Worm (Caenorhabditis elegans) whole organism, late embryonic: ENCODE data around the gene F58G1.8.

ENCODE experiments used
- C38D4.7 ChIP-seq: fragments of 200-800 bp; sonication (Bioruptor generic); optimal IDR thresholded peaks from 2 replicates; lab custom pipeline; 2018; ENCODE audit warnings: mild to moderate bottlenecking, missing genetic modification characterization, moderate library complexity, missing compliant biosample characterization
- ceh-18 ChIP-seq: sonication (generic microtip); optimal IDR thresholded peaks from 2 replicates; lab custom pipeline; 2016; ENCODE audit warnings: missing genetic modification characterization, missing compliant biosample characterization
- ceh-2 ChIP-seq: sonication (generic microtip); optimal IDR thresholded peaks from 2 replicates; lab custom pipeline; 2016; ENCODE audit warnings: missing genotype, missing genetic modification characterization, missing compliant biosample characterization
- ceh-22 ChIP-seq: sonication (generic microtip); optimal IDR thresholded peaks from 2 replicates; lab custom pipeline; 2017; ENCODE audit warnings: missing biosample characterization, missing genetic modification characterization
- ceh-6 ChIP-seq: fragments of 200-800 bp; sonication (Bioruptor generic); optimal IDR thresholded peaks from 2 replicates; lab custom pipeline; 2018; ENCODE audit warnings: mild to moderate bottlenecking, missing genetic modification characterization, missing compliant biosample characterization
- ceh-9 ChIP-seq: sonication (generic microtip); optimal IDR thresholded peaks from 2 replicates; lab custom pipeline; 2016; ENCODE audit warnings: mild to moderate bottlenecking, missing genetic modification characterization, inconsistent platforms, missing compliant biosample characterization
- dmd-4 ChIP-seq: sonication (generic microtip); optimal IDR thresholded peaks from 2 replicates; lab custom pipeline; 2016; ENCODE audit warnings: borderline replicate concordance, missing genetic modification characterization, missing compliant biosample characterization
- elt-2 ChIP-seq: sonication (generic microtip); optimal IDR thresholded peaks from 2 replicates; lab custom pipeline; 2016; ENCODE audit warnings: missing genetic modification reagents, missing genetic modification characterization, missing compliant biosample characterization
- elt-4 ChIP-seq: sonication (generic microtip); optimal IDR thresholded peaks from 2 replicates; lab custom pipeline; 2016; ENCODE audit warnings: missing genetic modification characterization, missing compliant biosample characterization
- fkh-10 ChIP-seq: fragments of 150-350 bp; optimal IDR thresholded peaks from 2 replicates; lab custom pipeline; 2014; ENCODE audit warnings: missing biosample characterization, missing genetic modification reagents, missing genetic modification characterization
- gmeb-2 ChIP-seq: sonication (generic microtip); optimal IDR thresholded peaks from 2 replicates; lab custom pipeline; 2016; ENCODE audit warnings: missing genetic modification characterization, inconsistent platforms, missing compliant biosample characterization
- hlh-30 ChIP-seq: sonication (generic microtip); optimal IDR thresholded peaks from 2 replicates; lab custom pipeline; 2017; ENCODE audit warnings: antibody characterized with exemption, missing genetic modification characterization, missing compliant biosample characterization; ENCODE audit not compliant: insufficient read depth
- hlh-6 ChIP-seq: sonication (generic microtip); optimal IDR thresholded peaks from 2 replicates; lab custom pipeline; 2016; ENCODE audit warnings: missing genotype, missing genetic modification characterization, missing compliant biosample characterization
- hlh-8 ChIP-seq: sonication (generic microtip); optimal IDR thresholded peaks from 2 replicates; lab custom pipeline; 2016; ENCODE audit warnings: missing genotype, missing genetic modification characterization, missing compliant biosample characterization
- lin-11 ChIP-seq: fragments of 200-800 bp; sonication (Bioruptor generic); optimal IDR thresholded peaks from 2 replicates; lab custom pipeline; 2018; ENCODE audit warnings: mild to moderate bottlenecking, missing genetic modification characterization, missing compliant biosample characterization
- nfya-1 ChIP-seq: sonication (generic microtip); optimal IDR thresholded peaks from 2 replicates; lab custom pipeline; 2017; ENCODE audit warnings: missing genetic modification characterization, mild to moderate bottlenecking, missing compliant biosample characterization, antibody characterized with exemption, moderate library complexity
- npax-4 ChIP-seq: sonication (generic microtip); optimal IDR thresholded peaks from 2 replicates; lab custom pipeline; 2016; ENCODE audit warnings: missing genetic modification characterization, missing compliant biosample characterization
- odd-2 ChIP-seq: sonication (generic microtip); optimal IDR thresholded peaks from 2 replicates; lab custom pipeline; 2017; ENCODE audit warnings: antibody characterized with exemption, mild to moderate bottlenecking, missing genetic modification characterization, missing compliant biosample characterization
- pag-3 ChIP-seq: sonication (generic microtip); optimal IDR thresholded peaks from 2 replicates; lab custom pipeline; 2016; ENCODE audit warnings: missing compliant biosample characterization, missing genetic modification characterization, borderline replicate concordance
- pha-2 ChIP-seq: sonication (generic microtip); optimal IDR thresholded peaks from 2 replicates; lab custom pipeline; 2017; ENCODE audit warnings: mild to moderate bottlenecking, missing genetic modification characterization, missing compliant biosample characterization
- pha-4 ChIP-seq: fragments of 150-350 bp; optimal IDR thresholded peaks from 2 replicates; lab custom pipeline; 2018; ENCODE audit warnings: missing biosample characterization, missing genetic modification reagents, missing genetic modification characterization
- pros-1 ChIP-seq: fragments of 150-350 bp; optimal IDR thresholded peaks from 2 replicates; lab custom pipeline; 2014; ENCODE audit warnings: missing biosample characterization, missing genetic modification reagents, missing genetic modification characterization
- rnt-1 ChIP-seq: sonication (generic microtip); optimal IDR thresholded peaks from 2 replicates; lab custom pipeline; 2016; ENCODE audit warnings: missing genetic modification characterization, missing compliant biosample characterization
- sox-4 ChIP-seq: sonication (generic microtip); optimal IDR thresholded peaks from 2 replicates; lab custom pipeline; 2017; ENCODE audit warnings: mild to moderate bottlenecking, missing genetic modification characterization, inconsistent platforms, missing compliant biosample characterization
- ttx-3 ChIP-seq: sonication (generic microtip); optimal IDR thresholded peaks from 2 replicates; lab custom pipeline; 2016; ENCODE audit warnings: missing genetic modification reagents, missing genetic modification characterization, missing compliant biosample characterization
- zip-5 ChIP-seq: sonication (generic microtip); optimal IDR thresholded peaks from 2 replicates; lab custom pipeline; 2016; ENCODE audit warnings: missing genetic modification characterization, missing compliant biosample characterization

F58G1.8 gene

DNA sequence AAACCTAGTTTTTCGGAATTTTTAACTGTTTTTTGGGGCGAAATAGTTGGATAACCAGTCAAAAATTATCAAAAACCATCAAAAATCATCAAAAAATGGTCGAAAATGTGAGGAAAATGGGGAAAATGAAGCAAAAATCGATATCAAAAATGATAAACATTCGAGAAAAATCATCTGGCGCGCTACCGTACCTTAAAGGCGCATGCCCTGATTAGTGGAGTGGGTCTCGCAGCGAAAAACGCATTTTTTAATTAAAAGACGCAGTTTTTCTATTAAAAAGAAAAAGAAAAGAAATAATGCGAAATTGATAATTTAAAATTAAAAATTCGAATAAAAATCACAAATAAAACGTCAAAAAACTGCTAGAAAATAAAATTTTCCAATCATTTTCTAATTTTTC, 45.0 kb downstream of the F58G1.8 start, which contains the start of gene F35C5.1:
F35C5.1 (plus strand) TSS at position 399 of the 400 bp plus-strand sequence.
- TF ChIP-seq pha-4 (no peak), elt-2 (tag; lab: Kevin White, UChicago) (no peak), ceh-22 (tag; lab: Kevin White, UChicago) (no peak), C38D4.7 (GFP tag; lab: Kevin White, UChicago) (no peak), pha-2 (tag; lab: Kevin White, UChicago) (no peak), npax-4 (tag; lab: Kevin White, UChicago) (no peak), ttx-3 (tag; lab: Kevin White, UChicago) (no peak)

DNA sequence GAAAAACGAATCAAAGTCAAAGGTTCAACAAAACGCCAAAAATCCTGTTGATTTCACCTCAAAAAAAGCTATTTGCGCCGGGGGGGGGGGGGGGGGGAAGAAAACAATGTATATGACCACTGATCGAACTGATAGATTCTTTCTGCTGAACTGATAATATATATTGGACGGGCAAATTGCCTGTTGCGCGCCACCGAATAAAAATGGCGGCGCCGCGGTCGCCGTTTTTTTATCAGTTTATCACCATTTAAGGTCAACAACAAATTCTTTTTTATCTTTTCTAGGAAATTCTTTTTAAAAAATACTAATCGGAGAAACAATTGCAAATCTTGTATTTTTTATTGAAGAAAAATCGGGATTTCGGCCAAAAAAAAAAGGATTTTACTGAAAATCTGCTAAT, 45.7 kb downstream of the F58G1.8 start:
- TF ChIP-seq elt-4 (no peak), zip-5 (tag; lab: Kevin White, UChicago) (no peak), hlh-8 (tag; lab: Kevin White, UChicago) (no peak), odd-2 (tag; lab: Kevin White, UChicago) (no peak), npax-4 (tag; lab: Kevin White, UChicago) (no peak), lin-11 (tag; lab: Kevin White, UChicago) (no peak), rnt-1 (tag; lab: Kevin White, UChicago) (no peak), dmd-4 (tag; lab: Kevin White, UChicago) (no peak), gmeb-2 (tag; lab: Kevin White, UChicago) (no peak), fkh-10 (no peak), ceh-9 (tag; lab: Kevin White, UChicago) (no peak), sox-4 (tag; lab: Kevin White, UChicago) (no peak)

DNA sequence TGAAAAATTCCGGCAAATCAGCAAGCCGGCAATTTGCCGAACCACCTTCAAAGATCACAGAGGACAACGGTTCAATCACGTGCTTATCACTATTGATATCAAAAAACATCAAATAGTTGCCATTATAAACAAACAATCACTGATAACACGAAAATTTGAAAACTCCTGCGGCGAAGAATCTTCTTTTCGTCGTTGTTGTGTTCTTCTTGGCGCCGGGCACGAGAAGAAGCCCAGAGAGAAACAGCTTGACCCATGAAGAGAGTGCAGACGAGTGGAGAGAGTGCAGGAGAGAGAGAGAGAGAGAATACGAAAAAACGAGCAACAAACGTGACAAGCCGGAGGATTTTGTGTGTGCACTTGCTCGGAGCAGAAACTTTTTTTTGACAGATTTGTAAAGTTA, 46.8 kb downstream of the F58G1.8 start:
- TF ChIP-seq hlh-6 (no peak), elt-2 (tag; lab: Kevin White, UChicago) (peak; percentile 36), nfya-1 (tag; lab: Kevin White, UChicago) (no peak), zip-5 (tag; lab: Kevin White, UChicago) (no peak), ceh-6 (GFP tag; lab: Kevin White, UChicago) (no peak), ceh-18 (tag; lab: Kevin White, UChicago) (peak; percentile 37), hlh-30 (tag; lab: Kevin White, UChicago) (peak; percentile 21)
- TF ChIP-seq, all 69 proteins: peak for 3

DNA sequence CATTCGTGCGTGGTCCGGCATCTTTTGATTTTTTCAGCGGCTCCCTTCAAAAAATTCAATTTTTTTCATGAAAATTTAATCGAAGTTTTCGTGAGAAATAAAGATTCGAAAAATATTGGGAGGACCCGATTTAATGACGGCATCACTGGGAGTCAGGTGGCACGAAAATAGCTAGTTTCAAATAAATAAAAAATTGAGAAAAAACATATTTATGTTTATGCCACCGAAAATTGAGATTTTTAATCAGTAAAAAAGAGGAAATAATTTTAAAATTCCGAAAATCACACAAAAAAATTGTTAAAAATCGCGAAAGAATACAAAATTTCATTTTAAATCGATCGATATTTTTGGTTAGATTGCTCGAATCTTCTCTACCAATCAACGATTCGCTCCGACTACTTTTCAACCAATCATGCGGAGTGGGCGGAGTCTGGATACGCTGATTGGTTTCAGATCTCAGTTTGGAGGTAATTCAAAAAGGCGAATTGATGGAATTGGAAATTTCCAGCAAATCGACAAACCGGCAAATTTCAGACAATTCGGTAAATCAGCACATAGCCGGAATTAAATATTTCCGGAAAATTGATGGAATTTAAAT, 47.3 kb downstream of the F58G1.8 start, which contains the start of gene gsy-1:
gsy-1 (minus strand) TSS at position 51 of the 598 bp plus-strand sequence.
- TF ChIP-seq pros-1 (tag; lab: Kevin White, UChicago), result no peak
- no peak for TF ChIP-seq zip-5 (tag; lab: Kevin White, UChicago)
- TF ChIP-seq pag-3 (tag; lab: Kevin White, UChicago), result no peak
- TF ChIP-seq nfya-1 (tag; lab: Kevin White, UChicago), result peak; percentile 67
- no peak for TF ChIP-seq ceh-2 (tag; lab: Kevin White, UChicago)
- TF ChIP-seq pha-4, result no peak
